Worm (Caenorhabditis elegans): ENCODE results near the gene srh-115.

Gene srh-115

ce11 chrV:17298657-17299056, 43.1 kb downstream of the srh-115 start:
- TF ChIP-seq egl-27 (tag; optimal IDR thresholded peaks at IDR 0.05), result no peak
- no peak for TF ChIP-seq xbp-1 (tag; optimal IDR thresholded peaks at IDR 0.05)
- TF ChIP-seq pax-3 (tag; optimal IDR thresholded peaks at IDR 0.05), result no peak
- TF ChIP-seq lin-13 (GFP tag; optimal IDR thresholded peaks at IDR 0.05), result no peak

DNA sequence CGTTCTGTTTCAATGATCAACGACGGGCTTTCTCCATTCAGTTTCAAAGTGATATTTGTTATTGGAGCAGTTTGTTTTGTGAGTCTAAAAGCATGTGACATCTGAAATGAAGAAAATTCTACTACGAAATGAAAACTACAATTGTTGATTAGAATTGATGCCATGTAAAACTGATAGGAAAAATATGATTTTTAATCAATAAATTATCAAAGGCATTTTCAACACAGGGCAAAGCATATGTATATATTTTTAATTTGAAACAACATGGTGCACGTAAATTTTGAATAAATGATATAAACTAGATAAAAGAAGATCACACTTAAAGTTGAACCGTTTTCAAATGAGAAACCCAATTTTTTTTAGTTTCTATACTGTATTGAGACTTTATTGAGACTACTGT, 45.8 kb downstream of the srh-115 start, which contains the start of gene K10G4.5:
K10G4.5 (minus strand) TSS at position 101 of the 400 bp plus-strand sequence.
- TF ChIP-seq irx-1 (tag; optimal IDR thresholded peaks at IDR 0.05) (no peak), sox-4 (tag; optimal IDR thresholded peaks at IDR 0.05) (no peak), aly-2 (tag; optimal IDR thresholded peaks at IDR 0.05) (no peak), unc-98 (GFP tag; IDR thresholded peaks at IDR 0.05) (no peak), dpl-1 (GFP tag; optimal IDR thresholded peaks at IDR 0.05) (no peak), ceh-90 (tag; optimal IDR thresholded peaks at IDR 0.05) (no peak), pag-3 (tag; optimal IDR thresholded peaks at IDR 0.05; ENCODE audit: borderline replicate concordance, insufficient read depth) (no peak), pqm-1 (tag; optimal IDR thresholded peaks at IDR 0.05) (no peak), nhr-20 (tag; optimal IDR thresholded peaks at IDR 0.05) (no peak), aha-1 (tag; optimal IDR thresholded peaks at IDR 0.05) (no peak)

ce11 chrV:17302754-17303153, 47.2 kb downstream of the srh-115 start, which contains the start of gene sri-70:
Gene sri-70 (plus strand): TSS chrV:17303054.
- TF ChIP-seq zag-1 (tag; optimal IDR thresholded peaks at IDR 0.05) (no peak), mep-1 (tag; optimal IDR thresholded peaks at IDR 0.05) (no peak), ztf-11 (tag; optimal IDR thresholded peaks at IDR 0.05) (no peak), nhr-11 (tag; optimal IDR thresholded peaks at IDR 0.05) (no peak), hlh-17 (GFP tag; optimal IDR thresholded peaks at IDR 0.05; ENCODE audit: borderline replicate concordance) (no peak), irx-1 (tag; optimal IDR thresholded peaks at IDR 0.05) (no peak), nhr-12 (tag; optimal IDR thresholded peaks at IDR 0.05) (no peak), ama-1 (optimal IDR thresholded peaks at IDR 0.05) (no peak), nhr-47 (tag; optimal IDR thresholded peaks at IDR 0.05) (no peak), jun-1 (tag; optimal IDR thresholded peaks at IDR 0.05) (no peak), tbx-2 (tag; optimal IDR thresholded peaks at IDR 0.05) (no peak)

DNA sequence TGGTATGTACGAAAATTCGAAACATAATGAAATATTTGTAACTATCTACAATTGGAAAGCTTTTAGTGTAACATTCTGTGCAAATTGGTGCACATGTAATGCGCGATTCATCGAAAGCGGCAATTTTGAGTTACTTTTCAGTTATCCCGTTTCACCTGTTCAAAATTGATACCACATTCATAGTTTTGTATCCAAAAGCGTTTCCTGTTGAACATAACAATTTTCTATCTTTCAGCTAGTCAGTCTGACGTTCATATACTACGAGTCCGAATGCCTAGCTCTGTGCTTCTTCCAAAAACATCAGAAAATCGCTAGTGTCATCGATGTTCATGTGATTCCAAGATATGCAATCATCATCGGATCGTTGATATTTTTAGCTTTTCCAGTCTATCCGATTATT, 47.8 kb downstream of the srh-115 start:
- TF ChIP-seq nhr-77 (tag; optimal IDR thresholded peaks at IDR 0.05), result no peak
- no peak for TF ChIP-seq ceh-63 (GFP tag; optimal IDR thresholded peaks at IDR 0.05)
- TF ChIP-seq dsc-1 (tag; optimal IDR thresholded peaks at IDR 0.05), result no peak
- TF ChIP-seq xbp-1 (tag; optimal IDR thresholded peaks at IDR 0.05), result no peak
- no peak for TF ChIP-seq lin-35 (GFP tag; optimal IDR thresholded peaks at IDR 0.05)
- TF ChIP-seq nhr-85 (tag), result no peak
- TF ChIP-seq lir-3 (tag; optimal IDR thresholded peaks at IDR 0.05; ENCODE audit: poor library complexity), result no peak
- no peak for TF ChIP-seq ama-1 (optimal IDR thresholded peaks at IDR 0.05)
- no peak for TF ChIP-seq lin-14 (GFP tag; optimal IDR thresholded peaks at IDR 0.05)
- no peak for TF ChIP-seq efl-3 (GFP tag; optimal IDR thresholded peaks at IDR 0.05)
- no peak for TF ChIP-seq lin-39 (tag; optimal IDR thresholded peaks at IDR 0.05)
- TF ChIP-seq sptf-1 (tag; optimal IDR thresholded peaks at IDR 0.05), result no peak
- TF ChIP-seq ceh-82 (tag; optimal IDR thresholded peaks at IDR 0.05), result no peak
- TF ChIP-seq zip-4 (GFP tag; optimal IDR thresholded peaks at IDR 0.05), result no peak
- TF ChIP-seq irx-1 (tag; optimal IDR thresholded peaks at IDR 0.05), result no peak
- no peak for TF ChIP-seq nhr-237 (tag; optimal IDR thresholded peaks at IDR 0.05)
- TF ChIP-seq efl-1 (optimal IDR thresholded peaks at IDR 0.05), result no peak
- TF ChIP-seq efl-1 (GFP tag; optimal IDR thresholded peaks at IDR 0.05 in 1 of 2), result no peak
- no peak for TF ChIP-seq egl-27 (tag; optimal IDR thresholded peaks at IDR 0.05)
- TF ChIP-seq unc-98 (GFP tag; IDR thresholded peaks at IDR 0.05), result no peak
- TF ChIP-seq ceh-88 (GFP tag; IDR thresholded peaks at IDR 0.05), result no peak
